Worm (Caenorhabditis elegans) whole organism, L3 larva: ENCODE results near the gene srb-17.

Source experiments
- ZK546.5 ChIP-seq: sonication (generic microtip); optimal IDR thresholded peaks from 2 replicates; lab custom pipeline; 2017; ENCODE audit warnings: missing biosample characterization, missing genetic modification characterization
- aly-2 ChIP-seq: fragments of 150-350 bp; optimal IDR thresholded peaks from 2 replicates; lab custom pipeline; 2014; ENCODE audit warnings: missing biosample characterization, missing genetic modification characterization
- ceh-16 ChIP-seq: sonication (generic microtip); optimal IDR thresholded peaks from 2 replicates; lab custom pipeline; 2017; ENCODE audit warnings: missing biosample characterization, missing genetic modification characterization
- ceh-82 ChIP-seq: fragments of 150-350 bp; optimal IDR thresholded peaks from 2 replicates; lab custom pipeline; 2014; ENCODE audit warnings: missing biosample characterization, missing genetic modification characterization
- daf-12 ChIP-seq: fragments of 150-350 bp; optimal IDR thresholded peaks from 2 replicates; lab custom pipeline; 2014; ENCODE audit warnings: missing biosample characterization, missing genetic modification reagents, missing genetic modification characterization
- egl-27 ChIP-seq: sonication (generic microtip); optimal IDR thresholded peaks from 4 replicates; lab custom pipeline; 2017; ENCODE audit warnings: missing biosample characterization, missing genetic modification reagents, missing genetic modification characterization
- egl-5 ChIP-seq: fragments of 150-350 bp; optimal IDR thresholded peaks from 2 replicates; lab custom pipeline; 2017; ENCODE audit warnings: missing biosample characterization, missing genetic modification reagents, missing genetic modification characterization, inconsistent platforms
- elt-1 ChIP-seq: fragments of 150-350 bp; optimal IDR thresholded peaks from 2 replicates; lab custom pipeline; 2014; ENCODE audit warnings: missing biosample characterization, missing genetic modification characterization
- elt-2 ChIP-seq: sonication (generic microtip); optimal IDR thresholded peaks from 2 replicates; lab custom pipeline; 2016; ENCODE audit warnings: missing genetic modification reagents, mild to moderate bottlenecking, missing genetic modification characterization, missing compliant biosample characterization
- elt-3 ChIP-seq, 3 experiments: fragments of 150-350 bp in 1 of 3; sonication (generic microtip) in 2 of 3; optimal IDR thresholded peaks; 2 replicates in 2 of 3; 4 replicates in 1 of 3; lab custom pipeline; 2014 to 2017; ENCODE audit warnings: missing biosample characterization in 3 of 3, missing genetic modification characterization in 3 of 3
- eor-1 ChIP-seq, 2 experiments: fragments of 150-350 bp; optimal IDR thresholded peaks; 2 replicates each; lab custom pipeline; 2014 to 2018; ENCODE audit warnings: missing biosample characterization in 2 of 2, missing genetic modification characterization in 2 of 2
- fkh-10 ChIP-seq: sonication (generic microtip); optimal IDR thresholded peaks from 2 replicates; lab custom pipeline; 2017; ENCODE audit warnings: missing biosample characterization, missing genetic modification reagents, missing genetic modification characterization
- fkh-2 ChIP-seq: fragments of 150-350 bp; optimal IDR thresholded peaks from 2 replicates; lab custom pipeline; 2014; ENCODE audit warnings: missing biosample characterization, missing genetic modification reagents, missing genetic modification characterization
- fos-1 ChIP-seq: fragments of 150-350 bp; optimal IDR thresholded peaks from 2 replicates; lab custom pipeline; 2014; ENCODE audit warnings: missing biosample characterization, missing genetic modification characterization
- hmg-11 ChIP-seq: sonication (generic microtip); optimal IDR thresholded peaks from 2 replicates; lab custom pipeline; 2016; ENCODE audit warnings: missing genetic modification characterization, missing compliant biosample characterization
- jun-1 ChIP-seq: fragments of 150-350 bp; optimal IDR thresholded peaks from 2 replicates; lab custom pipeline; 2014; ENCODE audit warnings: missing biosample characterization, missing genetic modification reagents, missing genetic modification characterization
- lin-15B ChIP-seq: fragments of 150-350 bp; optimal IDR thresholded peaks from 2 replicates; lab custom pipeline; 2014; ENCODE audit warnings: missing biosample characterization, missing genetic modification characterization
- lin-39 ChIP-seq: fragments of 150-350 bp; optimal IDR thresholded peaks from 2 replicates; lab custom pipeline; 2018; ENCODE audit warnings: missing biosample characterization, missing genetic modification reagents, missing genetic modification characterization
- lsy-12 ChIP-seq: sonication (generic microtip); optimal IDR thresholded peaks from 2 replicates; lab custom pipeline; 2016; ENCODE audit warnings: mild to moderate bottlenecking, missing genetic modification characterization, missing compliant biosample characterization
- mdl-1 ChIP-seq: fragments of 150-350 bp; optimal IDR thresholded peaks from 2 replicates; lab custom pipeline; 2014; ENCODE audit warnings: missing biosample characterization, missing genetic modification characterization
- mml-1 ChIP-seq: fragments of 150-350 bp; sonication (generic microtip); optimal IDR thresholded peaks from 3 replicates; lab custom pipeline; 2014; ENCODE audit warnings: missing biosample characterization, missing genetic modification characterization
- nhr-11 ChIP-seq: fragments of 150-350 bp; optimal IDR thresholded peaks from 2 replicates; lab custom pipeline; 2014; ENCODE audit warnings: missing biosample characterization, missing genetic modification characterization
- nhr-23 ChIP-seq: fragments of 150-350 bp; optimal IDR thresholded peaks from 2 replicates; lab custom pipeline; 2014; ENCODE audit warnings: missing biosample characterization, missing genetic modification reagents, missing genetic modification characterization
- nhr-237 ChIP-seq: fragments of 150-350 bp; optimal IDR thresholded peaks from 2 replicates; lab custom pipeline; 2014; ENCODE audit warnings: missing biosample characterization, missing genetic modification characterization
- nhr-28 ChIP-seq: fragments of 150-350 bp; optimal IDR thresholded peaks from 2 replicates; lab custom pipeline; 2014; ENCODE audit warnings: missing biosample characterization, missing genetic modification characterization
- nhr-43 ChIP-seq: sonication (generic microtip); optimal IDR thresholded peaks from 2 replicates; lab custom pipeline; 2016; ENCODE audit warnings: mild to moderate bottlenecking, missing genetic modification characterization, missing compliant biosample characterization; ENCODE audit not compliant: poor library complexity, severe bottlenecking
- pha-4 ChIP-seq: fragments of 150-350 bp; optimal IDR thresholded peaks from 2 replicates; lab custom pipeline; 2014; ENCODE audit warnings: missing biosample characterization, missing genetic modification reagents, missing genetic modification characterization
- pqm-1 ChIP-seq: fragments of 150-350 bp; optimal IDR thresholded peaks from 2 replicates; lab custom pipeline; 2017; ENCODE audit warnings: missing biosample characterization, missing genetic modification characterization, inconsistent platforms
- skn-1 ChIP-seq: fragments of 150-350 bp; optimal IDR thresholded peaks from 2 replicates; lab custom pipeline; 2014; ENCODE audit warnings: missing biosample characterization, missing genetic modification characterization
- unc-62 ChIP-seq: fragments of 150-350 bp; sonication (generic microtip); optimal IDR thresholded peaks from 4 replicates; lab custom pipeline; 2014; ENCODE audit warnings: missing biosample characterization, missing genetic modification reagents, missing genetic modification characterization
- zag-1 ChIP-seq: fragments of 150-350 bp; optimal IDR thresholded peaks from 2 replicates; lab custom pipeline; 2014; ENCODE audit warnings: missing biosample characterization, missing genetic modification characterization
- ztf-11 ChIP-seq: fragments of 150-350 bp; optimal IDR thresholded peaks from 2 replicates; lab custom pipeline; 2014; ENCODE audit warnings: missing biosample characterization, missing genetic modification characterization

Gene srb-17

DNA sequence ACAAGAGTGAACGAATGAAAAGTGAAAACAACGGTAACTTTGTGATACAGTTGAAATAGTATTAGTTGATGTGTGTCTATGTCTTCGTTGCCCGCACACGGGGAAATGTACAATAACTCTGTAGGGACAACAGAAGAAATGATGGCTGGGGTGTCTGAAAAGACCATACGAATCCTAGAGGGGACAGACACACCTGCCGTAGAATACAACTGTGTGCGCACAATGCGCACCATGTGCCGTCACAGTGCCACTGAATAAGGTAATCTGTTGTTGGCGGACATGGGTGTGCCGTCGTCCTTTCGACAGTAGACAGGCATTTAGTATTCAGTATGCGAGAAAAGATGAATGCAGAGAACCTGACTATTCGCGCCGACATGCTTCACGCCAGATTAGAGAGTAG lies 35.8 kb downstream of the srb-17 start:
- TF ChIP-seq nhr-11 (tag; lab: Kevin White, UChicago) (no peak), ztf-11 (tag; lab: Kevin White, UChicago) (no peak), jun-1 (no peak), nhr-237 (tag; lab: Kevin White, UChicago) (no peak), aly-2 (tag; lab: Kevin White, UChicago) (no peak), lsy-12 (tag; lab: Kevin White, UChicago) (no peak), egl-5 (tag; lab: Kevin White, UChicago) (no peak), eor-1 (tag; optimal IDR thresholded peaks at IDR 0.05; lab: Kevin White, UChicago) (no peak), unc-62 (GFP tag; lab: Kevin White, UChicago) (no peak)

- peak; percentile 44 for TF ChIP-seq pha-4 (tag; lab: Kevin White, UChicago)
- no peak for TF ChIP-seq mdl-1 (tag; lab: Kevin White, UChicago)
- no peak for TF ChIP-seq zag-1
- no peak for TF ChIP-seq lin-39 (tag; lab: Kevin White, UChicago)
- TF ChIP-seq fkh-2 (tag; lab: Kevin White, UChicago), result no peak
- TF ChIP-seq egl-27 (tag; lab: Kevin White, UChicago), result no peak
- no peak for TF ChIP-seq nhr-43 (tag; lab: Kevin White, UChicago)
- TF ChIP-seq daf-12 (tag; lab: Kevin White, UChicago), result no peak
- TF ChIP-seq nhr-23 (tag; lab: Kevin White, UChicago), result no peak
- TF ChIP-seq lsy-12 (tag; lab: Kevin White, UChicago), result no peak
- no peak for TF ChIP-seq skn-1 (tag; lab: Kevin White, UChicago)
- no peak for TF ChIP-seq ZK546.5
- peak; percentile 61 for TF ChIP-seq elt-2 (tag; lab: Kevin White, UChicago)
- no peak for TF ChIP-seq elt-3 (tag; optimal IDR thresholded peaks at IDR 0.05; lab: Kevin White, UChicago)
- peak; percentile 48 for TF ChIP-seq pqm-1 (tag; lab: Kevin White, UChicago)
- TF ChIP-seq, all 47 proteins: peak for 3
Measured at ce11 chrIV:10420440-10420839, 36.6 kb downstream of the srb-17 start.

- TF ChIP-seq elt-1 (tag; lab: Kevin White, UChicago), result no peak
- TF ChIP-seq unc-62 (GFP tag; lab: Kevin White, UChicago), result peak; percentile 31
- TF ChIP-seq lin-39 (tag; lab: Kevin White, UChicago), result peak; percentile 73
Measured at ce11 chrIV:10419896-10420295, 37.1 kb downstream of the srb-17 start.

DNA sequence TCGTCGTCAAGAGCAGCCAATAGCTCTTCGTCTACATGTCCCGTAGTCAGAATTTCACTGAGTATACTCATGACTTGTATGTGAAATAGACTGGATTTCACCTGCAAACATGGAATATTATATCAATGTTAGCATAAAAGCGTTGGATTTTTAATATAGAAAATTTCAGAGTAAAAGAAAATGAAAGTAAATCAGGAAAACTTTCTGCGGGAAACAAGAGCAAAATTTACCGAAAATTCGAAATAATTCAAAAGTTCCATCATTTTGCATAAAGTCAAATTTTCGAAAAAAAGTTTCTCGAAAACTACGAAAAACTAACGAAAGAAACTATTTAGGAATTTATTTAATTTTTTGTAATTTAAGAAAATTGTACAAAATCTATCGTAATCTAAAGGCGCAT lies 39.3 kb downstream of the srb-17 start, which contains the start of gene F13B12.6:
F13B12.6 (minus strand) TSS at position 101 of the 400 bp plus-strand sequence.
- TF ChIP-seq unc-62 (GFP tag; lab: Kevin White, UChicago) (no peak), egl-27 (tag; lab: Kevin White, UChicago) (no peak), elt-2 (tag; lab: Kevin White, UChicago) (no peak), lin-15B (tag; lab: Kevin White, UChicago) (no peak), mml-1 (tag; lab: Kevin White, UChicago) (no peak), fos-1 (tag; lab: Kevin White, UChicago) (no peak), skn-1 (tag; lab: Kevin White, UChicago) (no peak), lsy-12 (tag; lab: Kevin White, UChicago) (no peak), nhr-28 (no peak), fkh-10 (GFP tag; lab: Kevin White, UChicago) (no peak), elt-1 (tag; lab: Kevin White, UChicago) (no peak), ceh-16 (no peak), nhr-23 (tag; lab: Kevin White, UChicago) (no peak), zag-1 (no peak)

ce11 chrIV:10413828-10414227 lies 43.2 kb downstream of the srb-17 start, which contains the start of gene R10H10.7:
R10H10.7 (minus strand) TSS chrIV:10413928.
- TF ChIP-seq elt-3 (tag; optimal IDR thresholded peaks at IDR 0.05; lab: Kevin White, UChicago), result no peak
- TF ChIP-seq ceh-82, result no peak
- TF ChIP-seq daf-12 (tag; lab: Kevin White, UChicago), result no peak
- TF ChIP-seq hmg-11 (tag; lab: Kevin White, UChicago), result no peak
- no peak for TF ChIP-seq lsy-12 (tag; lab: Kevin White, UChicago)
